Fruit fly (Drosophila melanogaster): Measurements from ENCODE around the gene mor.

Gene mor

dm6 chr3R:15933609-15934232 lies 39.0 kb downstream of the mor start, which contains the start of the genes CG5478 and blp (continued):
- no peak for TF ChIP-seq CG8388 (GFP tag; optimal IDR thresholded peaks at IDR 0.05)
- TF ChIP-seq Vsx1 (GFP tag; optimal IDR thresholded peaks at IDR 0.05), result no peak
- peak; percentile 66; the same call in 2 of the 3 replicates for TF ChIP-seq mld (GFP tag; IDR thresholded peaks at IDR 0.05; ENCODE audit: partially characterized antibody)
- no peak for TF ChIP-seq CG14667 (GFP tag; IDR thresholded peaks at IDR 0.05)
- no peak for TF ChIP-seq CG10462 (GFP tag; optimal IDR thresholded peaks at IDR 0.05)
- peak; percentile 19 for TF ChIP-seq CG12769 (tag; optimal IDR thresholded peaks at IDR 0.05)
- no peak for TF ChIP-seq Sin3A (optimal IDR thresholded peaks at IDR 0.05)
- no peak for TF ChIP-seq Sry-β (GFP tag; optimal IDR thresholded peaks at IDR 0.05)
- TF ChIP-seq CG12155 (GFP tag; optimal IDR thresholded peaks at IDR 0.05), result no peak
- TF ChIP-seq Fer2 (tag; optimal IDR thresholded peaks at IDR 0.05), result no peak
- peak; percentile 15 for TF ChIP-seq CG14710 (tag; optimal IDR thresholded peaks at IDR 0.05)
- TF ChIP-seq Hr51 (GFP tag; optimal IDR thresholded peaks at IDR 0.05), result no peak
- peak; percentile 88 for TF ChIP-seq Opbp (GFP tag; IDR thresholded peaks at IDR 0.05; ENCODE audit: partially characterized antibody)
- no peak for TF ChIP-seq Hr78 (GFP tag; optimal IDR thresholded peaks at IDR 0.05)
- no peak for TF ChIP-seq her (GFP tag; optimal IDR thresholded peaks at IDR 0.05)
- no peak for TF ChIP-seq BtbVII (GFP tag; optimal IDR thresholded peaks at IDR 0.05)
- TF ChIP-seq E2f1 (GFP tag; IDR thresholded peaks at IDR 0.05), result no peak
- TF ChIP-seq gro (GFP tag; optimal IDR thresholded peaks at IDR 0.05), result no peak
- peak; percentile 46 for TF ChIP-seq CG31441 (GFP tag; IDR thresholded peaks at IDR 0.05)
- TF ChIP-seq CG7963 (GFP tag; IDR thresholded peaks at IDR 0.05; ENCODE audit: partially characterized antibody), result peak; percentile 88
- no peak for TF ChIP-seq Neu2 (GFP tag; optimal IDR thresholded peaks at IDR 0.05; ENCODE audit: borderline replicate concordance)
- no peak for TF ChIP-seq CG16815 (GFP tag; optimal IDR thresholded peaks at IDR 0.05)
- TF ChIP-seq tup (GFP tag; optimal IDR thresholded peaks at IDR 0.05), result no peak
- TF ChIP-seq ap (GFP tag; IDR thresholded peaks at IDR 0.05), result no peak
- TF ChIP-seq sna (GFP tag; IDR thresholded peaks at IDR 0.05; ENCODE audit: partially characterized antibody), result peak; percentile 87
- no peak for TF ChIP-seq Xrp1 (GFP tag; IDR thresholded peaks at IDR 0.05)
- TF ChIP-seq HLH3B (GFP tag; IDR thresholded peaks at IDR 0.05), result no peak
- peak; percentile 93 for TF ChIP-seq Bgb (GFP tag; IDR thresholded peaks at IDR 0.05; ENCODE audit: partially characterized antibody)
- TF ChIP-seq B-H1 (GFP tag; IDR thresholded peaks at IDR 0.05), result no peak
- no peak for TF ChIP-seq chm (GFP tag; IDR thresholded peaks at IDR 0.05)
- peak; percentile 49 for TF ChIP-seq sd (tag; optimal IDR thresholded peaks at IDR 0.05)
- TF ChIP-seq CG8281 (tag; optimal IDR thresholded peaks at IDR 0.05), result no peak
- no peak for TF ChIP-seq wor (GFP tag; IDR thresholded peaks at IDR 0.05)
- TF ChIP-seq Hand (GFP tag; optimal IDR thresholded peaks at IDR 0.05), result no peak
- TF ChIP-seq CG1603 (tag; optimal IDR thresholded peaks at IDR 0.05), result peak; percentile 31
- no peak for TF ChIP-seq CG3065 (GFP tag; optimal IDR thresholded peaks at IDR 0.05)
- no peak for TF ChIP-seq CG31388 (GFP tag; optimal IDR thresholded peaks at IDR 0.05)
- TF ChIP-seq CG12299 (tag; optimal IDR thresholded peaks at IDR 0.05), result peak; percentile 23
- no peak for TF ChIP-seq CG12104 (GFP tag; optimal IDR thresholded peaks at IDR 0.05)
- TF ChIP-seq Fer3 (tag; optimal IDR thresholded peaks at IDR 0.05), result no peak
- TF ChIP-seq dpn (GFP tag; optimal IDR thresholded peaks at IDR 0.05), result no peak
- no peak for TF ChIP-seq CG12236 (GFP tag; optimal IDR thresholded peaks at IDR 0.05)
- TF ChIP-seq CG1602 (GFP tag; optimal IDR thresholded peaks at IDR 0.05), result no peak
- TF ChIP-seq CG11504 (tag; optimal IDR thresholded peaks at IDR 0.05), result no peak
- no peak for TF ChIP-seq CG15073 (GFP tag; optimal IDR thresholded peaks at IDR 0.05)
- peak; percentile 91 for TF ChIP-seq zen2 (GFP tag; IDR thresholded peaks at IDR 0.05; ENCODE audit: partially characterized antibody)
- no peak for TF ChIP-seq CG31224 (GFP tag; IDR thresholded peaks at IDR 0.05)
- no peak for TF ChIP-seq NC2α (GFP tag; optimal IDR thresholded peaks at IDR 0.05)
- TF ChIP-seq sqz (GFP tag; optimal IDR thresholded peaks at IDR 0.05), result no peak
- no peak for TF ChIP-seq CG34376 (GFP tag; optimal IDR thresholded peaks at IDR 0.05)

Measured in whole organism, embryonic.